Fruit fly (Drosophila melanogaster) whole organism, embryonic: Measurements from ENCODE around the gene CG6966.

Experiments
- CG10431 ChIP-seq: fragments of 200-800 bp; sonication (Bioruptor generic); optimal IDR thresholded peaks from 3 replicates; lab custom pipeline; 2018; ENCODE audit warnings: missing biosample characterization, mild to moderate bottlenecking, missing genetic modification characterization
- CG11504 ChIP-seq: fragments of 200-800 bp; sonication (Bioruptor generic); optimal IDR thresholded peaks from 3 replicates; lab custom pipeline; 2019; ENCODE audit warnings: missing biosample characterization, mild to moderate bottlenecking, missing genetic modification characterization, moderate library complexity
- CG11695 ChIP-seq: fragments of 200-800 bp; sonication (Bioruptor generic); IDR thresholded peaks from 3 replicates; pipeline ENCODE4 v1.3.6; 2022; ENCODE audit warnings: missing biosample characterization, missing genetic modification characterization
- CG12155 ChIP-seq: fragments of 200-800 bp; sonication (Bioruptor generic); optimal IDR thresholded peaks from 3 replicates; lab custom pipeline; 2016; ENCODE audit warnings: missing biosample characterization, missing genetic modification characterization
- CG12659 ChIP-seq: fragments of 200-800 bp; sonication (Bioruptor generic); optimal IDR thresholded peaks from 3 replicates; lab custom pipeline; 2017; ENCODE audit warnings: mild to moderate bottlenecking, missing biosample characterization, missing genetic modification reagents, missing genetic modification characterization
- CG15601 ChIP-seq: fragments of 200-800 bp; sonication (Bioruptor generic); optimal IDR thresholded peaks from 3 replicates; lab custom pipeline; 2019; ENCODE audit warnings: missing biosample characterization, mild to moderate bottlenecking, missing genetic modification characterization, moderate library complexity
- CG17328 ChIP-seq: fragments of 200-800 bp; sonication (Bioruptor generic); IDR thresholded peaks from 2 replicates; pipeline ENCODE4 v1.3.6; 2022; ENCODE audit warnings: missing biosample characterization, missing genetic modification characterization
- CG17359 ChIP-seq: fragments of 200-800 bp; sonication (Bioruptor generic); optimal IDR thresholded peaks from 3 replicates; lab custom pipeline; 2018; ENCODE audit warnings: missing biosample characterization, mild to moderate bottlenecking, missing genetic modification characterization, moderate library complexity
- CG18262 ChIP-seq: fragments of 200-800 bp; optimal IDR thresholded peaks from 3 replicates; lab custom pipeline; 2019; ENCODE audit warnings: missing biosample characterization, mild to moderate bottlenecking, missing genetic modification characterization, moderate library complexity
- CG2712 ChIP-seq: fragments of 200-800 bp; optimal IDR thresholded peaks from 3 replicates; lab custom pipeline; 2019; ENCODE audit warnings: missing biosample characterization, mild to moderate bottlenecking, missing genetic modification characterization, moderate library complexity
- CG32532 ChIP-seq: fragments of 200-800 bp; sonication (Bioruptor generic); IDR thresholded peaks from 2 replicates; pipeline ENCODE4 v1.3.6; 2022; ENCODE audit warnings: missing biosample characterization, missing genetic modification characterization
- CG32772 ChIP-seq: fragments of 200-800 bp; sonication (Bioruptor generic); IDR thresholded peaks from 2 replicates; pipeline ENCODE4 v1.3.6; 2022; ENCODE audit warnings: missing biosample characterization, missing genetic modification characterization
- CG34422 ChIP-seq: fragments of 200-800 bp; sonication (Bioruptor generic); IDR thresholded peaks from 3 replicates; pipeline ENCODE4 v1.3.6; 2022; ENCODE audit warnings: missing biosample characterization, missing genetic modification characterization
- CG4424 ChIP-seq: fragments of 200-800 bp; sonication (Bioruptor generic); optimal IDR thresholded peaks from 3 replicates; lab custom pipeline; 2016; ENCODE audit warnings: missing biosample characterization, missing genetic modification characterization
- CG6175 ChIP-seq: fragments of 200-800 bp; sonication (Bioruptor generic); IDR thresholded peaks from 3 replicates; pipeline ENCODE4 v1.3.6; 2022; ENCODE audit warnings: missing biosample characterization, missing genetic modification characterization
- CG6654 ChIP-seq: fragments of 200-800 bp; sonication (Bioruptor generic); optimal IDR thresholded peaks from 2 replicates; lab custom pipeline; 2017; ENCODE audit warnings: missing biosample characterization, mild to moderate bottlenecking, missing genetic modification characterization
- CG9876 ChIP-seq: fragments of 200-800 bp; sonication (Bioruptor generic); optimal IDR thresholded peaks from 2 replicates; lab custom pipeline; 2016; ENCODE audit warnings: missing biosample characterization, missing genetic modification characterization
- CoRest ChIP-seq: fragments of 200-800 bp; sonication (Bioruptor generic); optimal IDR thresholded peaks from 3 replicates; lab custom pipeline; 2018; ENCODE audit warnings: missing biosample characterization, mild to moderate bottlenecking, missing genetic modification characterization, moderate library complexity
- Drgx ChIP-seq: fragments of 200-800 bp; sonication (Bioruptor generic); IDR thresholded peaks from 2 replicates; pipeline ENCODE4 v1.3.6; 2022; ENCODE audit warnings: missing biosample characterization, missing genetic modification characterization
- Ets97D ChIP-seq: fragments of 200-800 bp; sonication (Bioruptor generic); optimal IDR thresholded peaks from 3 replicates; lab custom pipeline; 2016; ENCODE audit warnings: missing biosample characterization, missing genetic modification characterization
- Gug ChIP-seq: fragments of 200-800 bp; sonication (Bioruptor generic); IDR thresholded peaks from 4 replicates; pipeline ENCODE4 v1.3.6; 2022; ENCODE audit warnings: missing biosample characterization, missing genetic modification characterization
- Hmr ChIP-seq: fragments of 200-800 bp; sonication (Bioruptor generic); optimal IDR thresholded peaks from 3 replicates; lab custom pipeline; 2017; ENCODE audit warnings: mild to moderate bottlenecking, missing biosample characterization, missing genetic modification reagents, missing genetic modification characterization
- Med ChIP-seq: fragments of 200-800 bp; sonication (Bioruptor generic); peaks from one replicate; lab custom pipeline; 2016; ENCODE audit warnings: missing biosample characterization, missing genetic modification characterization, mild to moderate bottlenecking, inconsistent platforms, moderate library complexity
- Neu2 ChIP-seq: fragments of 200-800 bp; sonication (Bioruptor generic); optimal IDR thresholded peaks from 3 replicates; lab custom pipeline; 2016; ENCODE audit warnings: missing biosample characterization, missing genetic modification characterization, borderline replicate concordance
- Stat92E ChIP-seq, 3 experiments: fragments of >200 bp in 2 of 3; fragments of 200-800 bp in 1 of 3; sonication (Bioruptor generic) in 1 of 3; optimal IDR thresholded peaks; 2 replicates each; lab custom pipeline; 2017 to 2019; ENCODE audit warnings: missing biosample characterization in 3 of 3, missing genetic modification characterization in 3 of 3, mild to moderate bottlenecking in 1 of 3, moderate library complexity in 1 of 3
- Vsx1 ChIP-seq: fragments of 200-800 bp; sonication (Bioruptor generic); optimal IDR thresholded peaks from 2 replicates; lab custom pipeline; 2017; ENCODE audit warnings: missing biosample characterization, mild to moderate bottlenecking, missing genetic modification characterization, missing genetic modification reagents
- Xrp1 ChIP-seq: fragments of 200-800 bp; sonication (Bioruptor generic); IDR thresholded peaks from 2 replicates; pipeline ENCODE4 v1.3.6; 2022; ENCODE audit warnings: missing biosample characterization, missing genetic modification characterization
- bsh ChIP-seq, 2 experiments: fragments of 200-800 bp; sonication (Bioruptor generic); optimal IDR thresholded peaks; 2 replicates each; lab custom pipeline; 2017 to 2018; ENCODE audit warnings: mild to moderate bottlenecking in 2 of 2, missing biosample characterization in 2 of 2, missing genetic modification characterization in 2 of 2, moderate library complexity in 1 of 2
- cg ChIP-seq: fragments of 200-800 bp; sonication (Bioruptor generic); optimal IDR thresholded peaks from 3 replicates; lab custom pipeline; 2019; ENCODE audit warnings: missing biosample characterization, mild to moderate bottlenecking, missing genetic modification characterization, moderate library complexity
- chm ChIP-seq: fragments of 200-800 bp; sonication (Bioruptor generic); IDR thresholded peaks from 2 replicates; pipeline ENCODE4 v1.3.6; 2022; ENCODE audit warnings: missing biosample characterization, missing genetic modification characterization
- ci ChIP-seq: fragments of 200-800 bp; sonication (Bioruptor generic); IDR thresholded peaks from 3 replicates; pipeline ENCODE4 v1.3.6; 2022; ENCODE audit warnings: missing biosample characterization, missing genetic modification characterization
- crol ChIP-seq: fragments of 200-800 bp; sonication (Bioruptor generic); IDR thresholded peaks from 2 replicates; pipeline ENCODE4 v1.3.6; 2022; ENCODE audit warnings: missing biosample characterization, missing genetic modification characterization
- dmrt11E ChIP-seq: fragments of 200-800 bp; sonication (Bioruptor generic); optimal IDR thresholded peaks from 3 replicates; lab custom pipeline; 2018; ENCODE audit warnings: missing biosample characterization, mild to moderate bottlenecking, missing genetic modification characterization, moderate library complexity
- dysf ChIP-seq: fragments of 200-800 bp; sonication (Bioruptor generic); IDR thresholded peaks from 3 replicates; pipeline ENCODE4 v1.3.6; 2022; ENCODE audit warnings: missing biosample characterization, missing genetic modification characterization
- en ChIP-seq: fragments of 200-800 bp; sonication (Bioruptor generic); optimal IDR thresholded peaks from 2 replicates; lab custom pipeline; 2016; ENCODE audit warnings: missing biosample characterization, missing genetic modification characterization
- gem ChIP-seq: fragments of 200-800 bp; sonication (Bioruptor generic); optimal IDR thresholded peaks from 2 replicates; lab custom pipeline; 2019; ENCODE audit warnings: missing biosample characterization, mild to moderate bottlenecking, missing genetic modification characterization, moderate library complexity
- kah ChIP-seq: fragments of 200-800 bp; sonication (Bioruptor generic); optimal IDR thresholded peaks from 2 replicates; lab custom pipeline; 2018; ENCODE audit warnings: missing biosample characterization, mild to moderate bottlenecking, missing genetic modification characterization
- kni ChIP-seq: fragments of 200-800 bp; sonication (Bioruptor generic); optimal IDR thresholded peaks from 3 replicates; lab custom pipeline; 2017; ENCODE audit warnings: mild to moderate bottlenecking, missing biosample characterization, missing genetic modification reagents, missing genetic modification characterization
- lbe ChIP-seq: fragments of 200-800 bp; sonication (Bioruptor generic); optimal IDR thresholded peaks from 2 replicates; lab custom pipeline; 2016; ENCODE audit warnings: missing biosample characterization, mild to moderate bottlenecking, missing genetic modification characterization
- nom ChIP-seq: fragments of 200-800 bp; sonication (Bioruptor generic); optimal IDR thresholded peaks from 2 replicates; lab custom pipeline; 2017; ENCODE audit warnings: missing biosample characterization, missing genetic modification characterization, mild to moderate bottlenecking, moderate library complexity, missing genetic modification reagents
- rib ChIP-seq: fragments of 200-800 bp; sonication (Bioruptor generic); IDR thresholded peaks from 2 replicates; pipeline ENCODE4 v1.3.6; 2022; ENCODE audit warnings: missing biosample characterization, missing genetic modification characterization
- sqz ChIP-seq: fragments of 200-800 bp; sonication (Bioruptor generic); optimal IDR thresholded peaks from 3 replicates; lab custom pipeline; 2018; ENCODE audit warnings: missing biosample characterization, mild to moderate bottlenecking, missing genetic modification characterization
- tap ChIP-seq: fragments of 200-800 bp; optimal IDR thresholded peaks from 3 replicates; lab custom pipeline; 2019; ENCODE audit warnings: missing biosample characterization, mild to moderate bottlenecking, missing genetic modification characterization, moderate library complexity
- vnd ChIP-seq: fragments of 200-800 bp; sonication (Bioruptor generic); IDR thresholded peaks from 3 replicates; pipeline ENCODE4 v1.3.6; 2022; ENCODE audit warnings: missing biosample characterization, missing genetic modification characterization; ENCODE audit not compliant: partially characterized antibody
- vvl ChIP-seq: fragments of 200-800 bp; sonication (Bioruptor generic); IDR thresholded peaks from 2 replicates; pipeline ENCODE4 v1.3.6; 2022; ENCODE audit warnings: missing biosample characterization, missing genetic modification characterization
- z ChIP-seq: fragments of 200-800 bp; sonication (Bioruptor generic); IDR thresholded peaks from 3 replicates; pipeline ENCODE4 v1.3.6; 2022; ENCODE audit warnings: missing biosample characterization, missing genetic modification characterization
- zen ChIP-seq: fragments of 200-800 bp; sonication (Bioruptor generic); optimal IDR thresholded peaks from 3 replicates; lab custom pipeline; 2018; ENCODE audit warnings: missing biosample characterization, mild to moderate bottlenecking, missing genetic modification characterization, moderate library complexity

CG6966 gene

DNA sequence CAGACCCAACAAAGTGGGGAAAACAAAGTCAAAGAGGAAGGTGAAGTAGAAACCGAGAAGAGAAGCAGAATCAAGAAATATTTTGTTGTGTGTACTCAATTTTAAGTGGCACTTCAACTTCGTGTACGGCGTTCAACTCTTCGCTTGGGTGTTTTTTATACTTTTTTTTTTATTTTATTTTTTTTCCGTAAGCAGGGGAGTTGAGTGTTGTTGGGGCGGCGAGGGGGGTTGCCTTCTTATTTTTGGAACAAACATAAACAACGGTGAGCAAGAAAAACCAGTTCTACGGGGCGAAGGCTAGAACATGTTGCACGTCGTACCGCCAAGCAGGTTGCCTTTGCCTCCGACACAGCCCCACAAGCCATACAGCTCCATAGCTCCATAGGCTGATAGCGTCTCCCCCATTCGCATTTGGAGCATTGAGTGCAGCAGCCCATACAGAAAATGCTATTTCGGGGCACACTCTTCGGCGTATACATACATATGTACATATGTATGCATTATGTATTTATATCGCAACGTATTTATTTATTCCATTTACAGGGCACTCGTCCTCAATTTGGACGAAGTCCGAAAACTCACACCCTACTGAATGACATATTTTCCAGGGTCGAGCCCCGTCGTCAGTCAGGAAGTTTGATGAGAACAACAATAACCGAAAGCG, 3.6 kb downstream of the CG6966 start (continued):
- TF ChIP-seq kah (GFP tag; lab: Kevin White, UChicago) (peak; percentile 59), CG34422 (GFP tag; lab: Robert Waterston, UW) (0 out of 3 replicates have a peak, but pooled peaks have one; percentile 22), kni (GFP tag; lab: Kevin White, UChicago) (peak; percentile 80), lbe (GFP tag; lab: Kevin White, UChicago) (peak; percentile 31), Med (GFP tag; lab: Kevin White, UChicago) (peak; percentile 0), CG17359 (tag; lab: Kevin White, UChicago) (peak; percentile 52), CG32772 (GFP tag; lab: Robert Waterston, UW) (peak; percentile 94), CG12155 (no peak), Vsx1 (GFP tag; lab: Kevin White, UChicago) (peak; percentile 78), CG9876 (GFP tag; lab: Kevin White, UChicago) (no peak), sqz (GFP tag; lab: Kevin White, UChicago) (peak; percentile 97), zen (tag; lab: Kevin White, UChicago) (no peak), vnd (peak; percentile 43; the same call in 1 of the 3 replicates), Neu2 (no peak), vvl (GFP tag; lab: Robert Waterston, UW) (0 out of 2 replicates have a peak, but pooled peaks have one; percentile 10), nom (peak; percentile 95), CG4424 (GFP tag; lab: Kevin White, UChicago) (no peak), ci (GFP tag; lab: Robert Waterston, UW) (peak; percentile 44; the same call in 2 of the 3 replicates), crol (GFP tag; lab: Robert Waterston, UW) (peak; percentile 90), Hmr (GFP tag; lab: Kevin White, UChicago) (peak; percentile 5), CG6175 (peak; percentile 78; the same call in 2 of the 3 replicates), Xrp1 (GFP tag; lab: Robert Waterston, UW) (0 out of 2 replicates have a peak, but pooled peaks have one; percentile 4), Gug (GFP tag; lab: Robert Waterston, UW) (no peak), CG17328 (GFP tag; lab: Robert Waterston, UW) (peak; percentile 25; the same call in 1 of the 2 replicates), z (peak; percentile 42; the same call in 1 of the 3 replicates), Stat92E (GFP tag; optimal IDR thresholded peaks at IDR 0.05; lab: Kevin White, UChicago) (peak in 1 of 3 experiments; percentile 52), CG11504 (tag; lab: Kevin White, UChicago) (peak; percentile 5), CG10431 (GFP tag; lab: Kevin White, UChicago) (peak; percentile 1), CG15601 (tag; lab: Kevin White, UChicago) (peak; percentile 85), chm (GFP tag; lab: Robert Waterston, UW) (0 out of 2 replicates have a peak, but pooled peaks have one; percentile 45), CG18262 (tag; lab: Kevin White, UChicago) (no peak), tap (tag; lab: Kevin White, UChicago) (no peak), rib (GFP tag; lab: Robert Waterston, UW) (peak; percentile 55; the same call in 1 of the 2 replicates), gem (tag; lab: Kevin White, UChicago) (peak; percentile 10), CG11695 (GFP tag; lab: Robert Waterston, UW) (no peak)
- TF ChIP-seq, all 482 proteins: peak for 43

DNA sequence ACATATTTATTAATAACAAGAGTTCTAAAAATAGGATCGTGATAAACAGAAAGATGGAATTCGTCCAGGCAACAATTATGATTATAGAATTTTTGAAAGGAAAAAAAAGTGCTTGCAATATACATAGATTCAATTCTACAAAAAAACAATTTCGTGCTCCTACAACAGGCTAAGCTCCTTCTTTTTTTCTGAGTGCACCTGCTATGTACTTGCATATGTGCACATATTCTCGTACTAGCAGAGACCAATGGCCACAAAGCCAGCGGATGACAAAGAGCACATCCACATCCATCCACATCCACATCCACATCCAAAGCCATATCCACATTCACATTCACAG, 5.5 kb downstream of the CG6966 start:
- TF ChIP-seq CG6654 = no peak
- TF ChIP-seq Drgx (GFP tag; lab: Robert Waterston, UW) = peak; percentile 51
- TF ChIP-seq lbe (GFP tag; lab: Kevin White, UChicago) = peak; percentile 8
- peak; percentile 24 for TF ChIP-seq CG2712 (tag; lab: Kevin White, UChicago)
- TF ChIP-seq dysf = 0 out of 3 replicates have a peak, but pooled peaks have one; percentile 21
- TF ChIP-seq cg (GFP tag; lab: Kevin White, UChicago) = peak; percentile 14
- TF ChIP-seq Ets97D (GFP tag; lab: Kevin White, UChicago) = no peak
- TF ChIP-seq CG17328 (GFP tag; lab: Robert Waterston, UW) = peak; percentile 21; the same call in 1 of the 2 replicates
- peak; percentile 0 for TF ChIP-seq CG12659 (GFP tag; lab: Kevin White, UChicago)
- peak; percentile 8 for TF ChIP-seq dmrt11E (tag; lab: Kevin White, UChicago)
- no peak for TF ChIP-seq en (GFP tag; lab: Kevin White, UChicago)
- peak; percentile 32 for TF ChIP-seq nom
- no peak for TF ChIP-seq CG32532 (GFP tag; lab: Robert Waterston, UW)
- peak; percentile 16 for TF ChIP-seq gem (tag; lab: Kevin White, UChicago)
- no peak for TF ChIP-seq Gug (GFP tag; lab: Robert Waterston, UW)
- TF ChIP-seq CG11504 (tag; lab: Kevin White, UChicago) = peak; percentile 22
- peak; percentile 13 for TF ChIP-seq CoRest (tag; lab: Kevin White, UChicago)
- peak in 1 of 2 experiments; percentile 49 for TF ChIP-seq bsh (GFP tag; optimal IDR thresholded peaks at IDR 0.05; lab: Kevin White, UChicago)
